Worm (Caenorhabditis elegans): ENCODE data around the gene plk-1.

Gene plk-1

DNA sequence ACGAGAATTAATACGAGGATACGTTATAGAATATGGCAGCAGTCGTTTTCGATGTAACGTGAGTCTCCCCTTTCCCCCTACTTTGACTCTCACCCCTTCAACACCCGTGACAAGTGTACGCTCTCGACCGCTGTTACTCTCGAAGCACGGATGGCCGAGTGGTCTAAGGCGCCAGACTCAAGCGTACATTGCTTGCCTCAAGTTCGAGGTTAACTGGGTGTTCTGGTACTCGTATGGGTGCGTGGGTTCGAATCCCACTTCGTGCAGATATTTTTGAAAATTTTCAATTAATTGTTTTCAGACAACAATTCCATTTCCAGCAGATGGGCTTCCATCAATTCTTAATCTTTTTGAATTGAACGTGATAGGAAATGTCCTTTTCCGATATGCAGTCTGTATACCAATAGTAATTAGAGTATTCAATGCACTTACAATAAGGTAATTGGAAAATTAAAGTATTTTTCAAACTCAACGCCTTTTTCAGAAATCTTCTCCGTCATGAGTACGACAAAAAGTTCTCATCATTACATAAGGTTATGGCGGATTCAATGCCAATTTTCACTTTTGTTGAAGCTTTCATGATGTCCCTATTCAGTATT lies 8.4 kb downstream of the plk-1 start:
- no peak for TF ChIP-seq zag-1 (tag; optimal IDR thresholded peaks at IDR 0.05)
- peak; percentile 63 for TF ChIP-seq F13H6.1 (tag; optimal IDR thresholded peaks at IDR 0.05)
- TF ChIP-seq Y55F3AM.14 (GFP tag; optimal IDR thresholded peaks at IDR 0.05) = peak; percentile 61
- no peak for TF ChIP-seq skn-1 (tag; optimal IDR thresholded peaks at IDR 0.05)
- peak; percentile 82 for TF ChIP-seq nhr-21 (tag; optimal IDR thresholded peaks at IDR 0.05)
- TF ChIP-seq mbf-1 (tag; optimal IDR thresholded peaks at IDR 0.05) = no peak
- TF ChIP-seq ztf-1 (GFP tag; conservative IDR thresholded peaks at IDR 0.05) = no peak
- no peak for TF ChIP-seq mab-5 (tag; optimal IDR thresholded peaks at IDR 0.05)
- no peak for TF ChIP-seq mdl-1 (tag; optimal IDR thresholded peaks at IDR 0.05)
- TF ChIP-seq gmeb-1 (tag; optimal IDR thresholded peaks at IDR 0.05) = peak; percentile 66
- TF ChIP-seq ama-1 (optimal IDR thresholded peaks at IDR 0.05) = no peak
- peak; percentile 67 for TF ChIP-seq sma-3 (GFP tag; optimal IDR thresholded peaks at IDR 0.05)
- no peak for TF ChIP-seq dmd-4 (tag; optimal IDR thresholded peaks at IDR 0.05)
- no peak for TF ChIP-seq ceh-82 (tag; optimal IDR thresholded peaks at IDR 0.05)
- TF ChIP-seq elt-3 (tag; optimal IDR thresholded peaks at IDR 0.05) = no peak
- TF ChIP-seq unc-62 (GFP tag; optimal IDR thresholded peaks at IDR 0.05) = no peak
- peak; percentile 20 for TF ChIP-seq nhr-25 (tag; optimal IDR thresholded peaks at IDR 0.05)
- peak; percentile 33 for TF ChIP-seq fos-1 (tag; optimal IDR thresholded peaks at IDR 0.05)
- no peak for TF ChIP-seq nhr-11 (tag; optimal IDR thresholded peaks at IDR 0.05)
- TF ChIP-seq sma-9 (GFP tag; optimal IDR thresholded peaks at IDR 0.05) = peak; percentile 66
- no peak for TF ChIP-seq sma-9 (tag; optimal IDR thresholded peaks at IDR 0.05)
- peak; percentile 59 for TF ChIP-seq unc-55 (GFP tag; optimal IDR thresholded peaks at IDR 0.05)
- peak; percentile 8 for TF ChIP-seq ceh-16 (tag; optimal IDR thresholded peaks at IDR 0.05)
- TF ChIP-seq crh-2 (tag; optimal IDR thresholded peaks at IDR 0.05) = peak; percentile 51
- peak; percentile 73 to 81 for TF ChIP-seq lsy-2 (tag; optimal IDR thresholded peaks at IDR 0.05)
- no peak for TF ChIP-seq alr-1 (tag; optimal IDR thresholded peaks at IDR 0.05)
- TF ChIP-seq nhr-237 (tag; optimal IDR thresholded peaks at IDR 0.05) = no peak
- TF ChIP-seq C34F6.9 (tag; optimal IDR thresholded peaks at IDR 0.05) = peak; percentile 75
- peak; percentile 84 for TF ChIP-seq nhr-129 (tag; optimal IDR thresholded peaks at IDR 0.05)
- peak; percentile 70 for TF ChIP-seq lin-13 (GFP tag; optimal IDR thresholded peaks at IDR 0.05)
- no peak for TF ChIP-seq nhr-23 (tag; optimal IDR thresholded peaks at IDR 0.05)
- no peak for TF ChIP-seq nhr-10 (tag; optimal IDR thresholded peaks at IDR 0.05)
- TF ChIP-seq nhr-12 (tag; optimal IDR thresholded peaks at IDR 0.05) = no peak
- no peak for TF ChIP-seq R02D3.7 (tag; optimal IDR thresholded peaks at IDR 0.05)
- TF ChIP-seq unc-39 (tag; optimal IDR thresholded peaks at IDR 0.05) = no peak
- no peak for TF ChIP-seq ztf-11 (tag; optimal IDR thresholded peaks at IDR 0.05)
- TF ChIP-seq lin-11 (tag; optimal IDR thresholded peaks at IDR 0.05) = peak; percentile 59
- TF ChIP-seq egl-27 (tag; optimal IDR thresholded peaks at IDR 0.05) = peak; percentile 8
- TF ChIP-seq ztf-4 (tag; optimal IDR thresholded peaks at IDR 0.05) = peak; percentile 47
- no peak for TF ChIP-seq elt-1 (tag; optimal IDR thresholded peaks at IDR 0.05)
- TF ChIP-seq sem-4 (tag; optimal IDR thresholded peaks at IDR 0.05) = peak; percentile 48
- no peak for TF ChIP-seq peb-1 (tag; optimal IDR thresholded peaks at IDR 0.05)
- no peak for TF ChIP-seq lin-39 (tag; optimal IDR thresholded peaks at IDR 0.05)
- no peak for TF ChIP-seq aly-2 (tag; optimal IDR thresholded peaks at IDR 0.05)
- peak; percentile 0 for TF ChIP-seq snpc-4 (tag; optimal IDR thresholded peaks at IDR 0.05)
- no peak for TF ChIP-seq nhr-77 (tag; optimal IDR thresholded peaks at IDR 0.05)
- no peak for TF ChIP-seq blmp-1 (tag; optimal IDR thresholded peaks at IDR 0.05; ENCODE audit: insufficient read depth)
- TF ChIP-seq ZK546.5 (tag; optimal IDR thresholded peaks at IDR 0.05) = no peak
- TF ChIP-seq nhr-6 (tag; optimal IDR thresholded peaks at IDR 0.05) = no peak

Data from whole organism, L2 larva.